Fruit fly (Drosophila melanogaster) whole organism, adult: Measurements from ENCODE around the gene CG7409.

Source experiments
- CG14711 ChIP-seq: fragments of 200-800 bp; sonication (Bioruptor generic); optimal IDR thresholded peaks from 2 replicates; lab custom pipeline; 2018; ENCODE audit warnings: missing biosample characterization, mild to moderate bottlenecking, missing genetic modification characterization, moderate library complexity
- CG7101 ChIP-seq: fragments of 200-800 bp; sonication (Bioruptor generic); optimal IDR thresholded peaks from 2 replicates; lab custom pipeline; 2018; ENCODE audit warnings: missing biosample characterization, mild to moderate bottlenecking, missing genetic modification characterization, moderate library complexity
- Hr96 ChIP-seq: fragments of 200-800 bp; sonication (Bioruptor generic); optimal IDR thresholded peaks from 2 replicates; lab custom pipeline; 2016; ENCODE audit warnings: missing biosample characterization, missing genetic modification characterization
- bab1 ChIP-seq: fragments of 200-800 bp; sonication (Bioruptor generic); optimal IDR thresholded peaks from 3 replicates; lab custom pipeline; 2019; ENCODE audit warnings: missing biosample characterization, mild to moderate bottlenecking, missing genetic modification characterization, moderate library complexity
- cnc ChIP-seq, 2 experiments: fragments of >200 bp; optimal IDR thresholded peaks; 2 replicates each; lab custom pipeline; 2017
- ovo ChIP-seq: fragments of 200-800 bp; sonication (Bioruptor generic); optimal IDR thresholded peaks from 2 replicates; lab custom pipeline; 2016; ENCODE audit warnings: missing biosample characterization, missing genetic modification characterization
- tj ChIP-seq: fragments of 200-800 bp; sonication (Bioruptor generic); optimal IDR thresholded peaks from 3 replicates; lab custom pipeline; 2017; ENCODE audit warnings: missing biosample characterization, mild to moderate bottlenecking, missing genetic modification characterization, moderate library complexity

- TF ChIP-seq Hr96 (no peak), ovo (GFP tag; lab: Kevin White, UChicago) (no peak), CG7101 (tag; lab: Kevin White, UChicago) (peak; percentile 73), cnc (optimal IDR thresholded peaks at IDR 0.05; lab: Kevin White, UChicago) (no peak), tj (peak; percentile 36), CG14711 (peak; percentile 66), bab1 (GFP tag; lab: Kevin White, UChicago) (peak; percentile 83)
Measured at dm6 chr3L:7783383-7783782, 29.2 kb downstream of the CG7409 start.
